Worm (Caenorhabditis elegans): ENCODE measurements around the gene Y39A3A.2.

The Y39A3A.2 gene

DNA sequence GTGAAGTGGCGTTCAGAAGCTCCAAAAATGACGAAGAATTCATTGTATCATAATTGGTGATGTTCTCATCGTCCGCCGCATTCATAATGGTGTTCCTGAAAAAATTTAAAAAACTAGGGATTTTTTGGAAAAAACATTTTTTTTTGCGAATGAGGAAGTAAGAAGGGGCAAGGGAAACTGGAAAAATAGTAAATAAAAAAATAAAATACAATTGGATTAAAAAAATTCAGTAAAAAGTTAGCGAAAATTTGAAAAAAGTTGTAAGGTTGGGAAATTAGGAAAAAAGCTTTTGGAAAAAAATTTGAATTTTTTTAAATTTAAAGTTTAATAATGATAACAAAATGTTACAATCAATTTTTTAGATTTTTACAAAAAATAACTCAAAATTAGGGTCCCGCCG, 36.0 kb downstream of the Y39A3A.2 start, which contains the start of gene ckr-2:
TSS of gene ckr-2 (minus strand) at position 101 of the 400 bp plus-strand sequence.
- TF ChIP-seq snpc-1.1 (tag; optimal IDR thresholded peaks at IDR 0.05; ENCODE audit: insufficient read depth) (no peak), ztf-22 (GFP tag; optimal IDR thresholded peaks at IDR 0.05) (no peak), attf-5 (GFP tag; optimal IDR thresholded peaks at IDR 0.05) (no peak), efl-1 (GFP tag; optimal IDR thresholded peaks at IDR 0.05) (no peak), mxl-1 (tag; optimal IDR thresholded peaks at IDR 0.05) (no peak), zim-3 (tag; optimal IDR thresholded peaks at IDR 0.05) (no peak), Y53F4B.3 (GFP tag; IDR thresholded peaks at IDR 0.05) (no peak), F23B12.7 (tag; optimal IDR thresholded peaks at IDR 0.05; ENCODE audit: insufficient read depth) (no peak), F33H1.4 (GFP tag; IDR thresholded peaks at IDR 0.05) (no peak), egl-18 (GFP tag; IDR thresholded peaks at IDR 0.05) (no peak), hlh-26 (GFP tag; conservative IDR thresholded peaks at IDR 0.05) (no peak), snpc-3.4 (tag; optimal IDR thresholded peaks at IDR 0.05) (no peak), lin-54 (GFP tag; optimal IDR thresholded peaks at IDR 0.05) (no peak), ztf-25 (GFP tag; IDR thresholded peaks at IDR 0.05) (no peak), sptf-2 (GFP tag; optimal IDR thresholded peaks at IDR 0.05) (no peak), rec-8 (tag; optimal IDR thresholded peaks at IDR 0.05) (no peak), K11D2.4 (GFP tag; IDR thresholded peaks at IDR 0.05) (no peak), B0336.3 (GFP tag; IDR thresholded peaks at IDR 0.05) (no peak), nfya-2 (GFP tag; IDR thresholded peaks at IDR 0.05) (no peak)

DNA sequence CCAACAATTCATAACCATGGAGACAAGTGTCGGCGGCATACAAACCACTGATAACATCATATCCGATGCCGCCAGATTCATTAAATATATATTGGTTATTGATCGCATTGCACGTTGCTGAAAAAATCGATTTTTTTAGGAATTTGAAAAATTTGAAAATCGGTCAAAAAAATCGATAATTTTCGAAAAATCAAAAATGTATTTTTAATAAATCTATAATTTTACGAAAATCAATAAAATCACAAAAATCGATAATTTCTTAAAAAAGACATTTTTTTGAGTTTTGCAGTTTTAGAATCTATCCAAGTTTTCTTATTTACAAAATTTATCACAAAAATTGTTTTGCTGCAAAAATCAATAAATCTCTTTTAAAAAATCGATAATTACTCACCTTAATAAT, 42.0 kb downstream of the Y39A3A.2 start:
- no peak for TF ChIP-seq mcd-1 (GFP tag; IDR thresholded peaks at IDR 0.05)
- no peak for TF ChIP-seq F39B2.1 (GFP tag; IDR thresholded peaks at IDR 0.05)
- TF ChIP-seq rpc-1 (optimal IDR thresholded peaks at IDR 0.05), result no peak
- TF ChIP-seq rpc-1 (tag; optimal IDR thresholded peaks at IDR 0.05), result no peak
- no peak for TF ChIP-seq B0019.2 (GFP tag; conservative IDR thresholded peaks at IDR 0.05)
- no peak for TF ChIP-seq rec-8 (tag; optimal IDR thresholded peaks at IDR 0.05)
- no peak for TF ChIP-seq hsf-1 (GFP tag; IDR thresholded peaks at IDR 0.05)
- TF ChIP-seq dpff-1 (tag; optimal IDR thresholded peaks at IDR 0.05), result no peak
- TF ChIP-seq F57A8.1 (GFP tag; optimal IDR thresholded peaks at IDR 0.05), result no peak
- no peak for TF ChIP-seq fkh-3 (tag; optimal IDR thresholded peaks at IDR 0.05)
- TF ChIP-seq unc-62 (GFP tag; optimal IDR thresholded peaks at IDR 0.05), result no peak

DNA sequence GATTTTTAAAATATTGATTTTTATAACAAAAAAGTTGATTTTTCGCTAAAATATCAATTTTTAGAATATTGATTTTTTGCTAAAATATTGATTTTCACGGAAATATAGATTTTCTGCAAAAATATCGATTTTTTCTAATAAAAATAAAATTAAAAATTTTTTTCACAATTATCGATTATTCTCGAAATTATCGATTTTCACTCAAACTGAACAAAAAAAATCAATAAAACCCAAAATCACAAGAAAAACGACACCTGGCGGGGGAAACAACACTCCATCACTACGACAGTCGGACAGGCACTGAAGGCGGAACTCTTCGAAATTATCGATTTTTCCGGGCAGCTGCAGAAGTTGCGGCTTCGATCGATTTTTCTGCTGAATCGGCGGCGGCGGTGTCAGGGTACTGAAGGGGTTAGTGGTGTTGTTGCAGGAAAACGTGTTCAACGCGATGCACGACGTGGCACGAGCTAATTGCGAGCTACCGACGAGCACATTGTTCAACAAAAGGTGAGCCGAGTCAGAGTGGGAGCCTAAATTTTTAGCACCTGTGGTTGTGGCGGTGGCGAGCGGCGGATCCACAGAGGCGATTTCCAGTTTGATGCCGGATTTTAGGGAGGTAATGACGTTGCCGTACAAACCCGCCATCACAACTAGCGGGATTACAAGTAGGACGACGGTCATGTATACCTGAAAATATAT, 44.2 kb downstream of the Y39A3A.2 start:
- TF ChIP-seq dox-1 (GFP tag; IDR thresholded peaks at IDR 0.05), result no peak
- 0 out of 2 replicates have a peak, but pooled peaks have one; percentile 23 for TF ChIP-seq aptf-3 (GFP tag; IDR thresholded peaks at IDR 0.05)

DNA sequence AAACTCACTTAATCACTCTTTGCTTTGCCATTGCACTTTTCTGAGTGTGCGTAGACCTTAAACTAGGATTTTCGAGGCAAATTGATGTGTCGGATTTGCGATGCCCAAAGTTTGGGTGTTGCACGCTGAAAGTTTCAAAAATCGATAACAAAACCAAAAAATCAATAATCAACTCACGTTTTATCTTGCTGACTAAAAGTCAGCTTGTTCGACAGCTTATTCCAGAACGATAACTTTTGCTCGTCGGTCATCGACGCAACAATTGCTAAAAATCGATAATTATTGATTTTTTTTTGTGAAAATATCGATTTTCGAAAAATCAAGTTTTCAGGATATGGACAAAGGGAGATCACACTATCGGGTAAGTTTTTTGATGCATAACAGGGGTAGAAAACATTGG, 44.9 kb downstream of the Y39A3A.2 start:
- TF ChIP-seq lag-1 (GFP tag; IDR thresholded peaks at IDR 0.05) (no peak), B0336.3 (GFP tag; IDR thresholded peaks at IDR 0.05) (no peak), Y95B8A.8 (GFP tag; IDR thresholded peaks at IDR 0.05) (no peak), hsf-1 (GFP tag; IDR thresholded peaks at IDR 0.05) (no peak), attf-6 (GFP tag; IDR thresholded peaks at IDR 0.05) (no peak), lsl-1 (GFP tag; optimal IDR thresholded peaks at IDR 0.05) (no peak), lin-54 (GFP tag; optimal IDR thresholded peaks at IDR 0.05) (no peak), F52B5.7 (tag; optimal IDR thresholded peaks at IDR 0.05) (no peak), ztf-18 (tag; optimal IDR thresholded peaks at IDR 0.05) (no peak), K11D2.4 (GFP tag; IDR thresholded peaks at IDR 0.05) (no peak), repo-1 (tag; optimal IDR thresholded peaks at IDR 0.05) (no peak), akir-1 (GFP tag; optimal IDR thresholded peaks at IDR 0.05) (no peak), madf-3 (GFP tag; IDR thresholded peaks at IDR 0.05) (no peak), ceh-91 (GFP tag; IDR thresholded peaks at IDR 0.05) (no peak), unc-130 (GFP tag; optimal IDR thresholded peaks at IDR 0.05) (no peak), ztf-22 (GFP tag; optimal IDR thresholded peaks at IDR 0.05) (no peak), nhr-27 (tag; optimal IDR thresholded peaks at IDR 0.05) (no peak), K12H6.12 (tag; optimal IDR thresholded peaks at IDR 0.05) (no peak), Y67H2A.10 (GFP tag; conservative IDR thresholded peaks at IDR 0.05) (no peak)

Data from whole organism, young adult.